In the genomic region with DNA sequence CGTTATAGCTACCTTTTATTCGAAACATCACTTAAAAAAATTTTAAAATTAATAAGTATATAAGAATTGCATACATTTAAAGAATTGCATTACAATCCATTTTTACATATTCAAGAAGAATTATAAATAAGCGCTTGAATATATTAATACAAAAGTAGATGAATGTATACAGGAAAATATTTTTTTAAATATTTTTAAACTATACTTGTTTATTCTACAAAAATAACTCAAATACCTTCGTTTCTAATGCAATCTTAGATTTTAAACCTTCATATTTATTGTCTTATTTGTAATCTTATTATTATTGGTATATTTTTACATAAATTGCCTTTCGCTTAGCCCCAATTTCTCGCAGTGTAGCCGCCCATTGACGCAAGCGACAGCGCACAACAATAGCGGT, we compare ENCODE assay signal across 5 fruit fly cellular contexts.
TF ChIP-seq lines count a peak whose summit lies in the region.

No protein-coding gene starts in this region.

- TF ChIP-seq CTCF in whole organism, embryonic (GFP tag; optimal IDR thresholded peaks at IDR 0.05; lab: Kevin White, UChicago) = no peak

TF ChIP-seq in whole organism, adult, 20 proteins besides CTCF, POLR2A, EP300 and RAD21:
- TF ChIP-seq CG5204 (GFP tag; optimal IDR thresholded peaks at IDR 0.05; lab: Kevin White, UChicago) (no peak), kay (GFP tag; lab: Kevin White, UChicago; ENCODE audit: borderline replicate concordance) (no peak), CG7045 (GFP tag; optimal IDR thresholded peaks at IDR 0.05; lab: Kevin White, UChicago) (no peak), Crg-1 (GFP tag; optimal IDR thresholded peaks at IDR 0.05; lab: Kevin White, UChicago) (no peak), CG14711 (tag; optimal IDR thresholded peaks at IDR 0.05; lab: Kevin White, UChicago) (peak; percentile 7), CG12768 (GFP tag; optimal IDR thresholded peaks at IDR 0.05; lab: Kevin White, UChicago) (no peak), CG11617 (GFP tag; optimal IDR thresholded peaks at IDR 0.05; lab: Kevin White, UChicago) (peak; percentile 9), Mnt (GFP tag; optimal IDR thresholded peaks at IDR 0.05; lab: Kevin White, UChicago) (no peak), Hr96 (GFP tag; optimal IDR thresholded peaks at IDR 0.05; lab: Kevin White, UChicago) (no peak), CG33017 (tag; optimal IDR thresholded peaks at IDR 0.05; lab: Kevin White, UChicago) (no peak), CG7101 (tag; optimal IDR thresholded peaks at IDR 0.05; lab: Kevin White, UChicago) (peak; percentile 55), pad (GFP tag; optimal IDR thresholded peaks at IDR 0.05; lab: Kevin White, UChicago) (no peak), bab1 (GFP tag; optimal IDR thresholded peaks at IDR 0.05; lab: Kevin White, UChicago) (no peak), cic (GFP tag; optimal IDR thresholded peaks at IDR 0.05; lab: Kevin White, UChicago) (no peak), ovo (GFP tag; optimal IDR thresholded peaks at IDR 0.05; lab: Kevin White, UChicago) (no peak)

TF ChIP-seq in whole organism, embryonic, 481 proteins besides CTCF, POLR2A, EP300 and RAD21 (continues in another document):
- TF ChIP-seq HLH54F (GFP tag; optimal IDR thresholded peaks at IDR 0.05; lab: Kevin White, UChicago) (no peak), dmrt11E (tag; optimal IDR thresholded peaks at IDR 0.05; lab: Kevin White, UChicago) (peak; percentile 22), CG12391 (tag; optimal IDR thresholded peaks at IDR 0.05; lab: Kevin White, UChicago) (peak; percentile 11), CG7556 (GFP tag; optimal IDR thresholded peaks at IDR 0.05; lab: Kevin White, UChicago) (peak; percentile 22), CG6689 (GFP tag; IDR thresholded peaks at IDR 0.05; lab: Robert Waterston, UW) (0 out of 2 replicates have a peak, but pooled peaks have one; percentile 22), gro (GFP tag; optimal IDR thresholded peaks at IDR 0.05; lab: Kevin White, UChicago) (no peak), CG11093 (GFP tag; IDR thresholded peaks at IDR 0.05; lab: Robert Waterston, UW) (no peak), slbo (GFP tag; IDR thresholded peaks at IDR 0.05; lab: Robert Waterston, UW) (peak; percentile 30; the same call in 1 of the 2 replicates), phol (tag; optimal IDR thresholded peaks at IDR 0.05; lab: Kevin White, UChicago) (peak; percentile 6), grau (tag; optimal IDR thresholded peaks at IDR 0.05; lab: Kevin White, UChicago) (peak; percentile 20), CG12769 (tag; optimal IDR thresholded peaks at IDR 0.05; lab: Kevin White, UChicago) (no peak), CG7839 (tag; optimal IDR thresholded peaks at IDR 0.05; lab: Kevin White, UChicago) (peak; percentile 12), CG32532 (GFP tag; IDR thresholded peaks at IDR 0.05; lab: Robert Waterston, UW) (0 out of 2 replicates have a peak, but pooled peaks have one; percentile 13), CG10979 (tag; optimal IDR thresholded peaks at IDR 0.05; lab: Kevin White, UChicago) (peak; percentile 7), CG31441 (GFP tag; IDR thresholded peaks at IDR 0.05; lab: Robert Waterston, UW) (0 out of 2 replicates have a peak, but pooled peaks have one; percentile 22), CG2712 (tag; optimal IDR thresholded peaks at IDR 0.05; lab: Kevin White, UChicago) (peak; percentile 13), gem (tag; optimal IDR thresholded peaks at IDR 0.05; lab: Kevin White, UChicago) (peak; percentile 43)

TF ChIP-seq in whole organism, prepupa, 60 proteins besides CTCF, POLR2A, EP300 and RAD21 (continues in another document):
- no peak for TF ChIP-seq Smox (GFP tag; optimal IDR thresholded peaks at IDR 0.05; lab: Kevin White, UChicago)
- peak; percentile 20 for TF ChIP-seq acj6 (GFP tag; optimal IDR thresholded peaks at IDR 0.05; lab: Kevin White, UChicago)
- TF ChIP-seq CG6163 (GFP tag; IDR thresholded peaks at IDR 0.05; lab: Robert Waterston, UW) = 0 out of 3 replicates have a peak, but pooled peaks have one; percentile 28
- TF ChIP-seq CG34406 (GFP tag; optimal IDR thresholded peaks at IDR 0.05; lab: Kevin White, UChicago) = peak; percentile 45
- TF ChIP-seq eg (GFP tag; IDR thresholded peaks at IDR 0.05; lab: Robert Waterston, UW) = peak; percentile 41; the same call in 1 of the 3 replicates
- peak; percentile 53 for TF ChIP-seq CG32006 (GFP tag; optimal IDR thresholded peaks at IDR 0.05; lab: Kevin White, UChicago)
- peak; percentile 66 for TF ChIP-seq svp (GFP tag; lab: Kevin White, UChicago)
- TF ChIP-seq CG10631 (GFP tag; optimal IDR thresholded peaks at IDR 0.05; lab: Kevin White, UChicago) = peak; percentile 17
- TF ChIP-seq dac (GFP tag; optimal IDR thresholded peaks at IDR 0.05; lab: Kevin White, UChicago) = no peak
- TF ChIP-seq pdm3 (GFP tag; optimal IDR thresholded peaks at IDR 0.05; lab: Kevin White, UChicago) = no peak
- no peak for TF ChIP-seq CG6854 (GFP tag; optimal IDR thresholded peaks at IDR 0.05; lab: Kevin White, UChicago)
- peak; percentile 19 for TF ChIP-seq OdsH (GFP tag; optimal IDR thresholded peaks at IDR 0.05; lab: Kevin White, UChicago)
- TF ChIP-seq achi (GFP tag; optimal IDR thresholded peaks at IDR 0.05; lab: Kevin White, UChicago) = peak; percentile 38
- peak; percentile 30 for TF ChIP-seq CG8632 (GFP tag; optimal IDR thresholded peaks at IDR 0.05; lab: Kevin White, UChicago)
- peak; percentile 4 for TF ChIP-seq dsx (GFP tag; optimal IDR thresholded peaks at IDR 0.05; lab: Kevin White, UChicago; ENCODE audit: poor library complexity, severe bottlenecking)
- TF ChIP-seq Hr4 (GFP tag; optimal IDR thresholded peaks at IDR 0.05; lab: Kevin White, UChicago) = no peak
- peak; percentile 13 for TF ChIP-seq Met (GFP tag; optimal IDR thresholded peaks at IDR 0.05; lab: Kevin White, UChicago)
- peak; percentile 13 for TF ChIP-seq CG3919 (GFP tag; optimal IDR thresholded peaks at IDR 0.05; lab: Kevin White, UChicago)
- no peak for TF ChIP-seq net (GFP tag; optimal IDR thresholded peaks at IDR 0.05; lab: Kevin White, UChicago)

TF ChIP-seq in whole organism, pupa, 21 proteins besides CTCF, POLR2A, EP300 and RAD21:
- TF ChIP-seq CG15710 (tag; optimal IDR thresholded peaks at IDR 0.05; lab: Kevin White, UChicago) (peak; percentile 20), CG13204 (GFP tag; optimal IDR thresholded peaks at IDR 0.05; lab: Kevin White, UChicago) (no peak), CG17806 (tag; optimal IDR thresholded peaks at IDR 0.05; lab: Kevin White, UChicago) (no peak), CG8159 (tag; optimal IDR thresholded peaks at IDR 0.05; lab: Kevin White, UChicago) (peak; percentile 18), Pif1B (GFP tag; optimal IDR thresholded peaks at IDR 0.05; lab: Kevin White, UChicago) (no peak), fd96Ca (GFP tag; IDR thresholded peaks at IDR 0.05; lab: Robert Waterston, UW) (no peak), CG9948 (tag; optimal IDR thresholded peaks at IDR 0.05; lab: Kevin White, UChicago) (peak; percentile 25), CG10348 (GFP tag; IDR thresholded peaks at IDR 0.05; lab: Robert Waterston, UW) (no peak), CG4496 (GFP tag; IDR thresholded peaks at IDR 0.05; lab: Robert Waterston, UW) (0 out of 3 replicates have a peak, but pooled peaks have one; percentile 14), Snoo (tag; optimal IDR thresholded peaks at IDR 0.05; lab: Kevin White, UChicago) (peak; percentile 13), Ets98B (GFP tag; IDR thresholded peaks at IDR 0.05; lab: Robert Waterston, UW) (no peak), gl (tag; optimal IDR thresholded peaks at IDR 0.05; lab: Kevin White, UChicago) (no peak), CG12605 (GFP tag; IDR thresholded peaks at IDR 0.05; lab: Robert Waterston, UW) (no peak), rn (GFP tag; IDR thresholded peaks at IDR 0.05; lab: Robert Waterston, UW) (no peak), CG14655 (GFP tag; optimal IDR thresholded peaks at IDR 0.05; lab: Kevin White, UChicago) (no peak), CG32121 (GFP tag; IDR thresholded peaks at IDR 0.05; lab: Robert Waterston, UW) (no peak), D1 (tag; optimal IDR thresholded peaks at IDR 0.05; lab: Kevin White, UChicago) (no peak), CG8301 (tag; optimal IDR thresholded peaks at IDR 0.05; lab: Kevin White, UChicago) (no peak), CG34367 (tag; optimal IDR thresholded peaks at IDR 0.05; lab: Kevin White, UChicago) (no peak), Pif1A (GFP tag; optimal IDR thresholded peaks at IDR 0.05; lab: Kevin White, UChicago) (no peak), EcR (GFP tag; optimal IDR thresholded peaks at IDR 0.05; lab: Kevin White, UChicago) (no peak)
TF ChIP-seq in whole organism, pupa: peak in this region for 5.

TF ChIP-seq in whole organism, wandering third instar larva, 38 proteins besides CTCF, POLR2A, EP300 and RAD21:
- TF ChIP-seq CG32264 (GFP tag; optimal IDR thresholded peaks at IDR 0.05; lab: Kevin White, UChicago) = no peak
- peak; percentile 20 for TF ChIP-seq Sp1 (GFP tag; optimal IDR thresholded peaks at IDR 0.05; lab: Kevin White, UChicago)
- TF ChIP-seq HLH106 (tag; optimal IDR thresholded peaks at IDR 0.05; lab: Kevin White, UChicago) = peak; percentile 22
TF ChIP-seq in whole organism, wandering third instar larva: peak in this region for 2.
